Fruit fly (Drosophila melanogaster): ENCODE measurements around the gene GCS2beta.

Gene GCS2beta

DNA sequence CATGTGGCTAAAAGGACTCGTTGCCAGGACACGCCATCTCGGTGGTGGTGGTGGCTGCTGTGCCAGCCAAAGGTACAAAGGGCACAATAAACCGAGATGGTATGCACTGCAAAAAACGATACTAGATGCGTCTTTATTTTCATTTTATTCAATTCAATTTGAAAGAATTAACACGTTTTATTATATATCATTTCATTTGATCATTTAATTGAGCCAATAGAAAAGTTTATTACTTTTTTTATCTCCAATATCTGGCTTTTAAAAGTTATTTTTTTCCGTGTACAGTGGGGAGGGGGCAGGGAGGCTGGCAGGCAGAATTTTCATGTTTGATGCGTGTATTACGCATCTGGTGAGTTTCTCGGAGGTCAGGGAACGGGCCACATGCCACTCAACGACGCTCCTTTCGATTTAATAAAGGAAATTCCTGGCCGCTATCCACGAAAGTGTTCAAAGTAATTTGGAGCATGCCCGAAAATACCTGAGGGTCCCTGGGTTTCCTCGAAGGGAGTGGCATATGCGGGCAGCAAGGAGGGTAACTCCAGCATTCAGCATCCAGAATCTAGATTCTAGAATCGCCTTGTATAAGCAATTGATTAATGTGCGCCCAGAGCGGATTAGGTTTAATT, 30.1 kb upstream of the GCS2beta start:
- TF ChIP-seq pdm3 (GFP tag; optimal IDR thresholded peaks at IDR 0.05) (peak; percentile 33), Eip93F (GFP tag; optimal IDR thresholded peaks at IDR 0.05) (no peak), CG3032 (tag; optimal IDR thresholded peaks at IDR 0.05) (no peak), ss (GFP tag; optimal IDR thresholded peaks at IDR 0.05) (peak in 1 of 2 experiments; percentile 55), Hr38 (GFP tag; optimal IDR thresholded peaks at IDR 0.05) (no peak), vri (GFP tag; optimal IDR thresholded peaks at IDR 0.05) (peak; percentile 40), Sox102F (GFP tag; optimal IDR thresholded peaks at IDR 0.05) (peak; percentile 43), CG3919 (GFP tag; optimal IDR thresholded peaks at IDR 0.05) (peak; percentile 39), CG6808 (GFP tag; optimal IDR thresholded peaks at IDR 0.05) (peak; percentile 53), achi (GFP tag; optimal IDR thresholded peaks at IDR 0.05) (peak; percentile 44), CG6276 (GFP tag; optimal IDR thresholded peaks at IDR 0.05) (no peak), CG32006 (GFP tag; optimal IDR thresholded peaks at IDR 0.05) (peak; percentile 9), topi (GFP tag; optimal IDR thresholded peaks at IDR 0.05) (no peak), CG6854 (GFP tag; optimal IDR thresholded peaks at IDR 0.05) (no peak), CG11762 (GFP tag; optimal IDR thresholded peaks at IDR 0.05; ENCODE audit: insufficient read depth) (peak; percentile 21), CG31627 (GFP tag; optimal IDR thresholded peaks at IDR 0.05) (peak; percentile 60), Met (GFP tag; optimal IDR thresholded peaks at IDR 0.05) (peak; percentile 67), Gug (GFP tag; IDR thresholded peaks at IDR 0.05) (no peak), spab (GFP tag; optimal IDR thresholded peaks at IDR 0.05) (peak; percentile 22), Sox15 (GFP tag; optimal IDR thresholded peaks at IDR 0.05) (peak; percentile 3), fkh (GFP tag; optimal IDR thresholded peaks at IDR 0.05) (no peak), net (GFP tag; optimal IDR thresholded peaks at IDR 0.05) (no peak), CG8319 (GFP tag; optimal IDR thresholded peaks at IDR 0.05) (peak; percentile 19), CG34406 (GFP tag; optimal IDR thresholded peaks at IDR 0.05) (peak; percentile 38), Eip75B (GFP tag; optimal IDR thresholded peaks at IDR 0.05) (peak; percentile 44), CG6792 (GFP tag; optimal IDR thresholded peaks at IDR 0.05) (peak; percentile 56), fd59A (GFP tag; optimal IDR thresholded peaks at IDR 0.05) (peak; percentile 22), acj6 (GFP tag; optimal IDR thresholded peaks at IDR 0.05) (peak; percentile 46), svp (GFP tag) (peak; percentile 87), OdsH (GFP tag; optimal IDR thresholded peaks at IDR 0.05) (peak; percentile 52), Eip78C (GFP tag) (no peak), lz (GFP tag; optimal IDR thresholded peaks at IDR 0.05) (peak; percentile 58), Blimp-1 (GFP tag; optimal IDR thresholded peaks at IDR 0.05) (peak; percentile 14), CG15336 (GFP tag; IDR thresholded peaks at IDR 0.05) (no peak), CG10669 (GFP tag; optimal IDR thresholded peaks at IDR 0.05) (peak; percentile 53), CG8632 (GFP tag; optimal IDR thresholded peaks at IDR 0.05) (peak; percentile 46), CG8119 (GFP tag; IDR thresholded peaks at IDR 0.05) (no peak), CG9139 (GFP tag; optimal IDR thresholded peaks at IDR 0.05) (peak; percentile 7), dac (GFP tag; optimal IDR thresholded peaks at IDR 0.05) (no peak), cyc (GFP tag; optimal IDR thresholded peaks at IDR 0.05) (no peak), Lpt (GFP tag; optimal IDR thresholded peaks at IDR 0.05) (no peak), CG6163 (GFP tag; IDR thresholded peaks at IDR 0.05) (0 out of 3 replicates have a peak, but pooled peaks have one; percentile 26), dsx (GFP tag; optimal IDR thresholded peaks at IDR 0.05; ENCODE audit: poor library complexity, severe bottlenecking) (no peak), Ets21C (GFP tag; optimal IDR thresholded peaks at IDR 0.05) (peak; percentile 38), CG11902 (GFP tag; optimal IDR thresholded peaks at IDR 0.05) (peak; percentile 1), fd85E (GFP tag; optimal IDR thresholded peaks at IDR 0.05) (no peak), CG10631 (GFP tag; optimal IDR thresholded peaks at IDR 0.05) (peak; percentile 27), Hr39 (GFP tag; optimal IDR thresholded peaks at IDR 0.05) (peak; percentile 57), Smox (GFP tag; optimal IDR thresholded peaks at IDR 0.05) (peak; percentile 63), Hr4 (GFP tag; optimal IDR thresholded peaks at IDR 0.05) (no peak), CG16779 (tag; optimal IDR thresholded peaks at IDR 0.05) (no peak)

Data from whole organism, prepupa.